Worm (Caenorhabditis elegans) whole organism, L4 larva: ENCODE measurements around the gene ins-22.

ENCODE experiments used
- F26F4.8 ChIP-seq: fragments of 200-800 bp; sonication (Bioruptor generic); conservative IDR thresholded peaks from 2 replicates; pipeline ENCODE4 v1.3.6; 2022; ENCODE audit warnings: missing genetic modification characterization, missing compliant biosample characterization
- Y105C5A.15 ChIP-seq: fragments of 200-800 bp; sonication (Bioruptor generic); IDR thresholded peaks from 2 replicates; pipeline ENCODE4 v1.3.6; 2022; ENCODE audit warnings: missing genetic modification characterization, missing compliant biosample characterization
- Y5F2A.4 ChIP-seq: fragments of 200-800 bp; sonication (Bioruptor generic); optimal IDR thresholded peaks from 2 replicates; lab custom pipeline; 2018; ENCODE audit warnings: mild to moderate bottlenecking, missing genetic modification characterization, missing compliant biosample characterization
- aha-1 ChIP-seq: fragments of 150-350 bp; peaks from one replicate; lab custom pipeline; 2014; ENCODE audit warnings: missing biosample characterization, missing genetic modification characterization
- ama-1 ChIP-seq: fragments of 150-350 bp; optimal IDR thresholded peaks from 2 replicates; lab custom pipeline; 2014; ENCODE audit warnings: inconsistent platforms, mixed read lengths
- ceh-20 ChIP-seq: fragments of 200-800 bp; sonication (Bioruptor generic); IDR thresholded peaks from 2 replicates; pipeline ENCODE4 v1.3.6; 2022; ENCODE audit warnings: missing genetic modification reagents, missing genetic modification characterization, missing compliant biosample characterization
- ceh-28 ChIP-seq: fragments of 150-350 bp; optimal IDR thresholded peaks from 2 replicates; lab custom pipeline; 2014; ENCODE audit warnings: missing biosample characterization, missing genetic modification reagents, missing genetic modification characterization
- ceh-44 ChIP-seq: fragments of 200-800 bp; sonication (Bioruptor generic); IDR thresholded peaks from 2 replicates; pipeline ENCODE4 v1.3.6; 2022; ENCODE audit warnings: missing genetic modification reagents, missing genetic modification characterization, missing compliant biosample characterization
- ceh-82 ChIP-seq: sonication (generic microtip); optimal IDR thresholded peaks from 2 replicates; lab custom pipeline; 2017; ENCODE audit warnings: missing biosample characterization, missing genetic modification characterization
- ces-1 ChIP-seq: fragments of 150-350 bp; sonication (generic microtip); optimal IDR thresholded peaks from 4 replicates; lab custom pipeline; 2014; ENCODE audit warnings: missing biosample characterization, missing genetic modification reagents, missing genetic modification characterization
- cey-2 ChIP-seq: sonication (generic microtip); optimal IDR thresholded peaks from 3 replicates; lab custom pipeline; 2017; ENCODE audit warnings: missing genetic modification characterization, mild to moderate bottlenecking, missing compliant biosample characterization, antibody characterized with exemption, borderline replicate concordance; ENCODE audit not compliant: insufficient read depth
- ctbp-1 ChIP-seq: fragments of 200-800 bp; sonication (Bioruptor generic); IDR thresholded peaks from 2 replicates; pipeline ENCODE4 v1.3.6; 2022; ENCODE audit warnings: missing genetic modification reagents, missing genetic modification characterization, missing compliant biosample characterization
- daf-16 ChIP-seq, 3 experiments: sonication (generic microtip); optimal IDR thresholded peaks; 2 replicates each; lab custom pipeline; 2016 to 2017; ENCODE audit warnings: missing genetic modification characterization in 3 of 3, missing genetic modification reagents in 3 of 3, mild to moderate bottlenecking in 2 of 3, missing compliant biosample characterization in 2 of 3, missing biosample characterization in 1 of 3, moderate library complexity in 1 of 3
- daf-8 ChIP-seq: fragments of 200-800 bp; sonication (Bioruptor generic); IDR thresholded peaks from 2 replicates; pipeline ENCODE4 v1.3.6; 2022; ENCODE audit warnings: missing genetic modification characterization, missing compliant biosample characterization
- dmd-8 ChIP-seq: fragments of 200-800 bp; sonication (Bioruptor generic); IDR thresholded peaks from 2 replicates; pipeline ENCODE4 v1.3.6; 2022; ENCODE audit warnings: missing genetic modification characterization, missing compliant biosample characterization
- duxl-1 ChIP-seq: sonication (generic microtip); optimal IDR thresholded peaks from 2 replicates; lab custom pipeline; 2016; ENCODE audit warnings: mild to moderate bottlenecking, missing genetic modification characterization, moderate library complexity, missing compliant biosample characterization; ENCODE audit not compliant: poor library complexity
- fkh-10 ChIP-seq: fragments of 150-350 bp; optimal IDR thresholded peaks from 2 replicates; lab custom pipeline; 2014; ENCODE audit warnings: missing biosample characterization, missing genetic modification reagents, missing genetic modification characterization
- gei-8 ChIP-seq: fragments of 200-800 bp; sonication (Bioruptor generic); optimal IDR thresholded peaks from 2 replicates; lab custom pipeline; 2018; ENCODE audit warnings: mild to moderate bottlenecking, missing genetic modification characterization, missing compliant biosample characterization
- hif-1 ChIP-seq, 2 experiments: sonication (generic microtip); optimal IDR thresholded peaks; 2 replicates each; lab custom pipeline; 2016 to 2017; ENCODE audit warnings: missing compliant biosample characterization in 2 of 2, missing genetic modification characterization in 2 of 2, missing genetic modification reagents in 2 of 2, missing genotype in 2 of 2, mild to moderate bottlenecking in 1 of 2
- hlh-30 ChIP-seq: sonication (generic microtip); optimal IDR thresholded peaks from 2 replicates; lab custom pipeline; 2017; ENCODE audit warnings: antibody characterized with exemption, mild to moderate bottlenecking, missing genetic modification characterization, missing compliant biosample characterization; ENCODE audit not compliant: insufficient read depth
- hmg-1.1 ChIP-seq: fragments of 200-800 bp; sonication (Bioruptor generic); IDR thresholded peaks from 2 replicates; pipeline ENCODE4 v1.3.6; 2022; ENCODE audit warnings: missing genetic modification reagents, missing genetic modification characterization, missing compliant biosample characterization
- lim-7 ChIP-seq: fragments of 200-800 bp; sonication (Bioruptor generic); IDR thresholded peaks from 2 replicates; pipeline ENCODE4 v1.3.6; 2022; ENCODE audit warnings: missing genetic modification characterization, missing compliant biosample characterization
- lin-15B ChIP-seq: fragments of 150-350 bp; sonication (generic microtip); optimal IDR thresholded peaks from 3 replicates; lab custom pipeline; 2014; ENCODE audit warnings: missing biosample characterization, missing genetic modification characterization
- lin-29 ChIP-seq: fragments of 200-800 bp; sonication (Bioruptor generic); IDR thresholded peaks from 2 replicates; pipeline ENCODE4 v1.3.6; 2022; ENCODE audit warnings: missing genetic modification reagents, missing genetic modification characterization, missing compliant biosample characterization
- lin-38 ChIP-seq: fragments of 200-800 bp; sonication (Bioruptor generic); IDR thresholded peaks from 2 replicates; pipeline ENCODE4 v1.3.6; 2022; ENCODE audit warnings: missing genetic modification reagents, missing genetic modification characterization, missing compliant biosample characterization
- lsy-2 ChIP-seq, 2 experiments: fragments of 150-350 bp in 1 of 2; sonication (generic microtip) in 1 of 2; optimal IDR thresholded peaks; 2 replicates each; lab custom pipeline; 2014 to 2017; ENCODE audit warnings: missing biosample characterization in 2 of 2, missing genetic modification characterization in 2 of 2
- madf-9 ChIP-seq: fragments of 200-800 bp; sonication (Bioruptor generic); conservative IDR thresholded peaks from 2 replicates; pipeline ENCODE4 v1.3.6; 2022; ENCODE audit warnings: missing genetic modification reagents, missing genetic modification characterization, missing compliant biosample characterization
- mdl-1 ChIP-seq, 2 experiments: fragments of 150-350 bp in 1 of 2; sonication (generic microtip) in 1 of 2; optimal IDR thresholded peaks; 2 replicates each; lab custom pipeline; 2014 to 2017; ENCODE audit warnings: missing biosample characterization in 2 of 2, missing genetic modification characterization in 2 of 2
- mxl-2 ChIP-seq: fragments of 200-800 bp; sonication (Bioruptor generic); conservative IDR thresholded peaks from 2 replicates; pipeline ENCODE4 v1.3.6; 2022; ENCODE audit warnings: missing genetic modification reagents, missing genetic modification characterization, missing compliant biosample characterization
- nhr-10 ChIP-seq: fragments of 150-350 bp; optimal IDR thresholded peaks from 2 replicates; lab custom pipeline; 2014; ENCODE audit warnings: missing biosample characterization, missing genetic modification characterization
- nhr-11 ChIP-seq: fragments of 150-350 bp; optimal IDR thresholded peaks from 2 replicates; lab custom pipeline; 2014; ENCODE audit warnings: missing biosample characterization, missing genetic modification characterization
- nhr-48 ChIP-seq: sonication (generic microtip); optimal IDR thresholded peaks from 2 replicates; lab custom pipeline; 2016; ENCODE audit warnings: mild to moderate bottlenecking, missing genetic modification characterization, missing compliant biosample characterization
- nhr-6 ChIP-seq: fragments of 150-350 bp; optimal IDR thresholded peaks from 2 replicates; lab custom pipeline; 2014; ENCODE audit warnings: missing biosample characterization, missing genetic modification characterization
- nhr-76 ChIP-seq: fragments of 150-350 bp; optimal IDR thresholded peaks from 2 replicates; lab custom pipeline; 2014; ENCODE audit warnings: missing biosample characterization, missing genetic modification characterization
- rbr-2 ChIP-seq: sonication (generic microtip); optimal IDR thresholded peaks from 2 replicates; lab custom pipeline; 2016; ENCODE audit warnings: missing genotype, missing genetic modification characterization, missing compliant biosample characterization
- skn-1 ChIP-seq: fragments of 150-350 bp; optimal IDR thresholded peaks from 2 replicates; lab custom pipeline; 2014; ENCODE audit warnings: missing biosample characterization, missing genetic modification characterization
- unc-130 ChIP-seq: sonication (generic microtip); optimal IDR thresholded peaks from 2 replicates; lab custom pipeline; 2016; ENCODE audit warnings: missing genetic modification reagents, missing genetic modification characterization, missing compliant biosample characterization
- unc-62 ChIP-seq, 3 experiments: fragments of 150-350 bp in 1 of 3; sonication (generic microtip); optimal IDR thresholded peaks in 2 of 3; peaks in 1 of 3; 1 replicate in 1 of 3; 2 replicates in 2 of 3; lab custom pipeline; 2014 to 2017; ENCODE audit warnings: missing biosample characterization in 3 of 3, missing genetic modification characterization in 3 of 3, missing genetic modification reagents in 3 of 3, missing genotype in 1 of 3
- zag-1 ChIP-seq: fragments of 150-350 bp; optimal IDR thresholded peaks from 2 replicates; lab custom pipeline; 2014; ENCODE audit warnings: missing biosample characterization, missing genetic modification characterization
- zfp-3 ChIP-seq: fragments of 200-800 bp; sonication (Bioruptor generic); conservative IDR thresholded peaks from 2 replicates; pipeline ENCODE4 v1.3.6; 2022; ENCODE audit warnings: missing genetic modification reagents, missing genetic modification characterization, missing compliant biosample characterization
- zip-11 ChIP-seq: fragments of 200-800 bp; sonication (Bioruptor generic); IDR thresholded peaks from 2 replicates; pipeline ENCODE4 v1.3.6; 2022; ENCODE audit warnings: missing genetic modification characterization, missing compliant biosample characterization
- ztf-11 ChIP-seq: fragments of 150-350 bp; optimal IDR thresholded peaks from 2 replicates; lab custom pipeline; 2014; ENCODE audit warnings: missing biosample characterization, missing genetic modification characterization
- ztf-7 ChIP-seq: fragments of 150-350 bp; optimal IDR thresholded peaks from 2 replicates; lab custom pipeline; 2014; ENCODE audit warnings: missing biosample characterization, missing genetic modification characterization

Gene ins-22

DNA sequence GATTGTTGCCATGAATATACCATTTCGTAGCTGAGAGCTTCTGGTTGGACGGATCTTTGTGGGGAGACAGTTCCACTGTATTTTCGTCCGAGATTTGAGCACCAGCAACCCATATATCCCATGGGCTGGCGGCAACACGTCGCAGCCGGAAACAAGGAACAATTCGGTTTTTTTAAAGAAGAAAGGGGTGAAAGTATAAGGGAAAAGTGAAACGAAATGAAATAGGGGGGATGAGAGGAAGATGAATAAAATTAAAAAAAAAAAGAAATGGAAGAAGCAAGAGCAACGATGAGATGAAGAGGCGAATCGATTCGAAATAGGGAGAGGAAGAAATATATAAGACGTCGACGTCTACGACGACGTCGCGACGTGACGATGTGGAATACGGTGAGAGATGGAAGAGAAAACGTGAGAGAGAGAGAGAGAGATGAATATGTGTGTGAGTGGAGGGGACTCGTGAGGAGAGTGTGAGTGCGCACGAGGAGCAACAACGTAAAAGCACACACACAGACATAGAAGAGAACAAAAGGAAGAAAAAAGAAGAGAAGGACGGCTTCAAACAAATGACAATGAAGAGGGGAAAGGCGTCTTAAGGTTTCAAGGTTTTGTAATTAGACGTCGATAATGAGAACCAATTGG lies 9.6 kb upstream of the ins-22 start, which contains the start of gene rgs-1:
TSS of gene rgs-1 (minus strand) at position 146 of the 639 bp plus-strand sequence.
- TF ChIP-seq zfp-3, result no peak
- TF ChIP-seq ctbp-1, result no peak; the same call in 1 of the 2 replicates
- TF ChIP-seq dmd-8 (GFP tag; lab: Robert Waterston, UW), result no peak
- no peak for TF ChIP-seq nhr-76
- TF ChIP-seq daf-16 (GFP tag; optimal IDR thresholded peaks at IDR 0.05; lab: Kevin White, UChicago), result no peak
- no peak for TF ChIP-seq daf-16 (tag; optimal IDR thresholded peaks at IDR 0.05; lab: Kevin White, UChicago)
- TF ChIP-seq fkh-10 (GFP tag; lab: Kevin White, UChicago), result peak; percentile 37
- TF ChIP-seq lin-15B (tag; lab: Kevin White, UChicago), result no peak
- no peak for TF ChIP-seq gei-8
- TF ChIP-seq nhr-11, result no peak
- no peak for TF ChIP-seq F26F4.8
- TF ChIP-seq cey-2 (tag; lab: Kevin White, UChicago), result no peak
- TF ChIP-seq lin-38 (GFP tag; lab: Robert Waterston, UW), result no peak
- TF ChIP-seq zip-11 (GFP tag; lab: Robert Waterston, UW), result no peak
- no peak for TF ChIP-seq mxl-2 (GFP tag; lab: Robert Waterston, UW)
- TF ChIP-seq hlh-30, result peak; percentile 89
- TF ChIP-seq rbr-2 (tag; lab: Kevin White, UChicago), result peak; percentile 56
- no peak for TF ChIP-seq madf-9 (GFP tag; lab: Robert Waterston, UW)
- no peak for TF ChIP-seq ceh-20 (GFP tag; lab: Robert Waterston, UW)
- no peak for TF ChIP-seq ztf-11 (tag; lab: Kevin White, UChicago)
- TF ChIP-seq nhr-10 (tag; lab: Kevin White, UChicago), result no peak
- no peak for TF ChIP-seq Y5F2A.4 (GFP tag; lab: Kevin White, UChicago)
- peak; percentile 32 for TF ChIP-seq aha-1
- TF ChIP-seq zag-1, result no peak
- TF ChIP-seq ztf-7 (tag; lab: Kevin White, UChicago), result no peak
- TF ChIP-seq mdl-1 (tag; optimal IDR thresholded peaks at IDR 0.05; lab: Kevin White, UChicago), result peak in 1 of 2 experiments; percentile 85
- no peak for TF ChIP-seq ces-1 (GFP tag; lab: Kevin White, UChicago)
- TF ChIP-seq daf-8 (GFP tag; lab: Robert Waterston, UW), result no peak
- no peak for TF ChIP-seq ama-1 (lab: Kevin White, UChicago)
- TF ChIP-seq Y105C5A.15, result no peak
- TF ChIP-seq ceh-82, result no peak
- no peak for TF ChIP-seq ceh-28 (tag; lab: Kevin White, UChicago)
- no peak for TF ChIP-seq nhr-6 (tag; lab: Kevin White, UChicago)
- TF ChIP-seq lsy-2 (tag; optimal IDR thresholded peaks at IDR 0.05; lab: Kevin White, UChicago), result peak; percentile 45 to 53
- TF ChIP-seq hmg-1.1, result peak; percentile 64
- no peak for TF ChIP-seq unc-130
- TF ChIP-seq skn-1 (tag; lab: Kevin White, UChicago), result no peak
- no peak for TF ChIP-seq ceh-44 (GFP tag; lab: Robert Waterston, UW)
- no peak for TF ChIP-seq lim-7
- TF ChIP-seq nhr-48 (tag; lab: Kevin White, UChicago), result no peak
- no peak for TF ChIP-seq lin-29 (GFP tag; lab: Robert Waterston, UW)
- TF ChIP-seq unc-62 (GFP tag; optimal IDR thresholded peaks at IDR 0.05 in 1 of 2; lab: Kevin White, UChicago), result peak in 1 of 2 experiments; percentile 95
- no peak for TF ChIP-seq unc-62 (tag; optimal IDR thresholded peaks at IDR 0.05; lab: Kevin White, UChicago)
- no peak for TF ChIP-seq duxl-1 (tag; lab: Kevin White, UChicago)
- TF ChIP-seq hif-1 (tag; optimal IDR thresholded peaks at IDR 0.05; lab: Kevin White, UChicago), result no peak
